Fruit fly (Drosophila melanogaster): ENCODE data around the gene dgt1.

DNA sequence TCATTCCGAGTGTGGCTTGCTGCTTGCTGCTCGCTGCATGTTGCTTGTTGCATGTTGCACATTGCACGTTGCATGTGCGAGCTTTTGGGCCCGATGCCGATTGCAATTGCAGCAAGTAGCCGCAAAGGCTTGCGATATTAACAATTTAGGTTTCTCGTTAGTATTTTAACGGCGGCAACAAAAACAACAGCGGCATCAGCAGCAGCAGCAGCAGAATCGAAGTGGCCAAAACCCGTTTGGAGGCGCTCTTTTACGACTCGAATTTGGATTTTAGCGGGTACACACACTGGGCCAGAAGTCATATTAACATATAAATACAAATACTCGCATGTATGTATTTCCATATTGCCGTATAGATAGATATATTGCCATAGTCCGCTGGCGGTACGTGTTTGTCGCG, 23.0 kb upstream of the dgt1 start:
- TF ChIP-seq CG5204 (GFP tag; optimal IDR thresholded peaks at IDR 0.05) (no peak), CG7101 (tag; optimal IDR thresholded peaks at IDR 0.05) (no peak), Crg-1 (GFP tag; optimal IDR thresholded peaks at IDR 0.05) (no peak), toe (GFP tag; optimal IDR thresholded peaks at IDR 0.05) (no peak), CG1620 (GFP tag; optimal IDR thresholded peaks at IDR 0.05) (no peak), cic (GFP tag; optimal IDR thresholded peaks at IDR 0.05) (no peak), Mnt (GFP tag; optimal IDR thresholded peaks at IDR 0.05) (no peak), CG7045 (GFP tag; optimal IDR thresholded peaks at IDR 0.05) (no peak), Hr96 (GFP tag; optimal IDR thresholded peaks at IDR 0.05) (no peak), cnc (optimal IDR thresholded peaks at IDR 0.05) (no peak)

Data from whole organism, adult.